Worm (Caenorhabditis elegans): ENCODE results near the gene abu-10.

The abu-10 gene

ce11 chrX:3798288-3798687 is 306 bp downstream of the abu-10 start:
- no peak for TF ChIP-seq hmg-4 (GFP tag; optimal IDR thresholded peaks at IDR 0.05)
- no peak for TF ChIP-seq ets-7 (tag; optimal IDR thresholded peaks at IDR 0.05)
- TF ChIP-seq tra-4 (tag; optimal IDR thresholded peaks at IDR 0.05): no peak
- TF ChIP-seq F13C5.2 (tag; optimal IDR thresholded peaks at IDR 0.05): no peak

DNA sequence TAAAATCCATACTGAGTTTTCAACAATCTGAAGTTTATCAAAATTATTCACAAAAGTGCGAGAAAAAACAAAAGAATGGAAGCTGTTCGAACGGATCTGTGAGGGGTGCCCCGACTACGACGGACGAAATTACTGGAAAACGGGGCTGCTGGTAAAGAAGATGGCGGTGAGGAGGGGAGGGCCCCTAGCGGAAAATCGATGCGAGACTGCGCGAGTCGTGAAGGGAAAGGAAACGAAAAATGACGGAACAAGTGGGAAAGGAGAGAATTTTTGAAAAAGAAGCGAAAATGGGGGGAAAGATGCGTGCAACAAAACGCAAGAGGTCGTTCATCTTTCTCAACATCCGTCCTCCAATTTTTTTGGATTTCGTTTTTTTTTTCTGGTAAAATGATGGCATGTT is 4.8 kb downstream of the abu-10 start:
- TF ChIP-seq tbx-37 (GFP tag; conservative IDR thresholded peaks at IDR 0.05) (no peak), tra-4 (tag; optimal IDR thresholded peaks at IDR 0.05) (no peak), scrt-1 (GFP tag; IDR thresholded peaks at IDR 0.05) (no peak), B0310.2 (tag; optimal IDR thresholded peaks at IDR 0.05) (no peak)

ce11 chrX:3803314-3803713 is 5.3 kb downstream of the abu-10 start, which contains the start of gene F35A5.8:
F35A5.8 (minus strand) TSS chrX:3803464.
- TF ChIP-seq F13C5.2 (tag; optimal IDR thresholded peaks at IDR 0.05) (peak; percentile 65), tbx-37 (GFP tag; conservative IDR thresholded peaks at IDR 0.05) (0 out of 2 replicates have a peak, but pooled peaks have one; percentile 16), ets-7 (tag; optimal IDR thresholded peaks at IDR 0.05) (no peak), tbx-11 (GFP tag; IDR thresholded peaks at IDR 0.05) (peak; percentile 62; the same call in 1 of the 2 replicates), hnd-1 (tag; optimal IDR thresholded peaks at IDR 0.05) (no peak)

DNA sequence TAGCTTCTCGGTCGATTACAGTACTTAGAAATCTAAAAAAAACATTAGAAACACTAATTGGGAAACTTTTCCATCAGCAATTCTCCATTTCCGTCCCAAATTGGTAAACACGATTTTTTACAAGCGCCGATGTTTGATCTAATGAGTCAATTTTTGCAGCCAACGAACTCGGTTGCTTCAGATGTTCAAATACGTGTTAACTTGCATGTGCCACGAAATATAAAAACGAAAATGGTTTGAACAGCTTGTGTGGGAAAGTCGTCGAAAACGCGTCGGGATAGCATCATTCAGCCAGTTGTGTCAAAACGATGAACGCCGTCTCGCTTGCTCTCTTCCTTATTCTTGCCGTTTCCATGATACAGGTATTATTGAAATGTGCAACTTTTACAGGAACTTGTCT is 6.9 kb downstream of the abu-10 start, which contains the start of gene F35A5.2:
Gene F35A5.2, plus strand, starts transcription at position 301 of the 400 bp plus-strand sequence.
- TF ChIP-seq hnd-1 (tag; optimal IDR thresholded peaks at IDR 0.05) (no peak), ama-1 (optimal IDR thresholded peaks at IDR 0.05) (no peak)

- no peak for TF ChIP-seq tbx-11 (GFP tag; IDR thresholded peaks at IDR 0.05)
- TF ChIP-seq pes-1 (GFP tag; IDR thresholded peaks at IDR 0.05): no peak
- no peak for TF ChIP-seq tbx-37 (GFP tag; conservative IDR thresholded peaks at IDR 0.05)
- TF ChIP-seq ceh-13 (GFP tag; optimal IDR thresholded peaks at IDR 0.05): no peak
- TF ChIP-seq sea-1 (GFP tag; conservative IDR thresholded peaks at IDR 0.05): no peak
- TF ChIP-seq ama-1 (optimal IDR thresholded peaks at IDR 0.05): no peak
These were observed 9.2 kb downstream of the abu-10 start, which contains the start of gene F35A5.1 for ce11 chrX:3807166-3807565. F35A5.1 (plus strand) TSS chrX:3807466.

DNA sequence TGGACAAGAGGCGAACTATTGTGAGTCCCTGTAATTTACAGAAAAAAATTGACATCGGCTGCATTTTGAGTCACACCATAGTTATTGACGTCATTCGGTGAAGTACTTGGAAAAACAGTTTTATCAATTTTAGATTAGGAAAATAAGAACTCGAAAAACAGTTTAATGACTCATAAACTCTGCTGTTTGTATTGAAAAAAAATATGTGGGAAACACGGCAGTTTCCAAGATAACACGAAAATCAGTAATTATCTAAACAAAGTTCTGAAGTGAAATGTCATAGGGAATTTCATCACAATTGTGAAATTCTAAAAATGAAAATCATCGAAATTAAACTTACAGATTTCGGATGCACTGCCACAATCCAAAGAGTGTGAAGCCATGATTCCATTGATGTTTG is 16.8 kb downstream of the abu-10 start:
- TF ChIP-seq pes-1 (GFP tag; IDR thresholded peaks at IDR 0.05) (no peak), flt-1 (GFP tag; IDR thresholded peaks at IDR 0.05) (no peak), tbx-37 (GFP tag; conservative IDR thresholded peaks at IDR 0.05) (no peak), hnd-1 (tag; optimal IDR thresholded peaks at IDR 0.05) (no peak), ets-7 (tag; optimal IDR thresholded peaks at IDR 0.05) (no peak), aly-1 (tag; optimal IDR thresholded peaks at IDR 0.05) (no peak), tbx-11 (GFP tag; IDR thresholded peaks at IDR 0.05) (no peak), B0310.2 (tag; optimal IDR thresholded peaks at IDR 0.05) (no peak)

DNA sequence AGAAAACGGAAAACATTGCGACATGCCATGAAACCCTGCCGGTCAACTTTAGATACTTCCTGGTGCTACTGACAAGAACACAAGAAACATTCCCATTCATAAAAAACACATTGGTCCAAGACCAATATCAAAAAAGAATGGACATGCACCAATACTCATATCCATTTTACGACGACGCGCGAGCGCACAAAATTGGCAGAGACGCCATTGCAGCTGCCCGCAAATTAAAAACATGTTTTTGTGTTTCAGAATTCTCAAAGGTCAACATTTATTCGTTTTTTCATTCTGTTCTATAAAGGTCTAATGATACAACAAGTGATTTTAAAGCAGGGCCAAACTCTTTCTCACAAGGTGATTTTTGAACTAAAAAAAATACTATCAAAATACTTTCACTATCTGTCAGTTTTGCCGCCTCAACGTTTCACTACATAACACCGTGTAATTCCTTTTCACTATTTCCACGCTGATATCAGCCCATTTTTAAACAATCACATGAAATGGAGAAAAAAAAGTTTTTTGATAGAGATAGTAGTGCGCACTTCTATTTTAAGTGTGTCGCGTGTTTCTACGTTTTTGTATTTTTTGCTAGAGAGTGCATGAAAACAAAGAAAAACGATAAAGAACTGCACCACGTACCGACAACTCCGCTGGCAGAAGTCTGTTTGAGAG is 21.0 kb downstream of the abu-10 start:
- TF ChIP-seq hnd-1 (tag; optimal IDR thresholded peaks at IDR 0.05): no peak
- TF ChIP-seq ceh-13 (GFP tag; optimal IDR thresholded peaks at IDR 0.05): no peak
- TF ChIP-seq sea-1 (GFP tag; conservative IDR thresholded peaks at IDR 0.05): no peak
- no peak for TF ChIP-seq scrt-1 (GFP tag; IDR thresholded peaks at IDR 0.05)
- TF ChIP-seq tbx-37 (GFP tag; conservative IDR thresholded peaks at IDR 0.05): no peak

ce11 chrX:3819697-3820096 is 21.7 kb downstream of the abu-10 start:
- TF ChIP-seq pes-1 (GFP tag; IDR thresholded peaks at IDR 0.05) (no peak), flt-1 (GFP tag; IDR thresholded peaks at IDR 0.05) (no peak), tbx-37 (GFP tag; conservative IDR thresholded peaks at IDR 0.05) (no peak), ceh-13 (GFP tag; optimal IDR thresholded peaks at IDR 0.05) (no peak), ets-7 (tag; optimal IDR thresholded peaks at IDR 0.05) (no peak), hnd-1 (tag; optimal IDR thresholded peaks at IDR 0.05) (no peak), hmbx-1 (tag; optimal IDR thresholded peaks at IDR 0.05) (no peak), tbx-11 (GFP tag; IDR thresholded peaks at IDR 0.05) (no peak), tra-4 (tag; optimal IDR thresholded peaks at IDR 0.05) (no peak), B0310.2 (tag; optimal IDR thresholded peaks at IDR 0.05) (no peak)

ce11 chrX:3820666-3821065 is 22.7 kb downstream of the abu-10 start:
- no peak for TF ChIP-seq hnd-1 (tag; optimal IDR thresholded peaks at IDR 0.05)
- TF ChIP-seq ets-7 (tag; optimal IDR thresholded peaks at IDR 0.05): no peak
- TF ChIP-seq B0310.2 (tag; optimal IDR thresholded peaks at IDR 0.05): no peak
- no peak for TF ChIP-seq tra-4 (tag; optimal IDR thresholded peaks at IDR 0.05)
- no peak for TF ChIP-seq F13C5.2 (tag; optimal IDR thresholded peaks at IDR 0.05)
- TF ChIP-seq ceh-13 (GFP tag; optimal IDR thresholded peaks at IDR 0.05): no peak
- TF ChIP-seq tbx-11 (GFP tag; IDR thresholded peaks at IDR 0.05): no peak
- no peak for TF ChIP-seq hmg-4 (GFP tag; optimal IDR thresholded peaks at IDR 0.05)
- TF ChIP-seq scrt-1 (GFP tag; IDR thresholded peaks at IDR 0.05): no peak
- TF ChIP-seq hmbx-1 (tag; optimal IDR thresholded peaks at IDR 0.05): no peak
- TF ChIP-seq aly-1 (tag; optimal IDR thresholded peaks at IDR 0.05): no peak
- TF ChIP-seq ama-1 (optimal IDR thresholded peaks at IDR 0.05): no peak
- TF ChIP-seq ceh-36 (tag; optimal IDR thresholded peaks at IDR 0.05): no peak
- TF ChIP-seq sea-1 (GFP tag; conservative IDR thresholded peaks at IDR 0.05): no peak
- no peak for TF ChIP-seq tbx-37 (GFP tag; conservative IDR thresholded peaks at IDR 0.05)
- no peak for TF ChIP-seq pes-1 (GFP tag; IDR thresholded peaks at IDR 0.05)
- TF ChIP-seq flt-1 (GFP tag; IDR thresholded peaks at IDR 0.05): no peak
